Worm (Caenorhabditis elegans): ENCODE measurements around the gene srw-119.

The srw-119 gene

ce11 chrV:3028205-3028604, 28.6 kb upstream of the srw-119 start, which contains the start of gene asp-7:
Gene asp-7 (plus strand): TSS chrV:3028285.
- TF ChIP-seq unc-98 (GFP tag; IDR thresholded peaks at IDR 0.05) (no peak), sptf-1 (tag; optimal IDR thresholded peaks at IDR 0.05) (no peak), efl-1 (optimal IDR thresholded peaks at IDR 0.05) (no peak), efl-1 (GFP tag; optimal IDR thresholded peaks at IDR 0.05 in 1 of 2) (peak in 1 of 2 experiments; percentile 80)

- no peak for TF ChIP-seq dpl-1 (GFP tag; optimal IDR thresholded peaks at IDR 0.05)
- peak; percentile 60 for TF ChIP-seq elt-2 (tag; optimal IDR thresholded peaks at IDR 0.05)
Measured at ce11 chrV:3024274-3024673, 24.6 kb upstream of the srw-119 start, which contains the start of gene asp-8. Gene asp-8 (plus strand): TSS chrV:3024549.

- no peak for TF ChIP-seq pax-3 (tag; optimal IDR thresholded peaks at IDR 0.05)
- no peak for TF ChIP-seq lsy-2 (tag; optimal IDR thresholded peaks at IDR 0.05)
- no peak for TF ChIP-seq pag-3 (tag; optimal IDR thresholded peaks at IDR 0.05; ENCODE audit: borderline replicate concordance, insufficient read depth)
- TF ChIP-seq rnt-1 (tag; optimal IDR thresholded peaks at IDR 0.05), result no peak
- no peak for TF ChIP-seq hlh-4 (tag; optimal IDR thresholded peaks at IDR 0.05)
- no peak for TF ChIP-seq nhr-90 (tag; optimal IDR thresholded peaks at IDR 0.05; ENCODE audit: poor library complexity)
- TF ChIP-seq sup-37 (GFP tag; optimal IDR thresholded peaks at IDR 0.05), result no peak
- TF ChIP-seq fkh-8 (tag; optimal IDR thresholded peaks at IDR 0.05), result no peak
- TF ChIP-seq zip-4 (GFP tag; optimal IDR thresholded peaks at IDR 0.05), result no peak
- no peak for TF ChIP-seq zag-1 (tag; optimal IDR thresholded peaks at IDR 0.05)
- no peak for TF ChIP-seq sox-4 (tag; optimal IDR thresholded peaks at IDR 0.05)
- no peak for TF ChIP-seq egl-13 (tag; optimal IDR thresholded peaks at IDR 0.05)
- no peak for TF ChIP-seq ceh-82 (tag; optimal IDR thresholded peaks at IDR 0.05)
- TF ChIP-seq unc-86 (tag; optimal IDR thresholded peaks at IDR 0.05), result no peak
Measured at ce11 chrV:3021306-3021705, 21.7 kb upstream of the srw-119 start, which contains the start of gene irld-12. Gene irld-12 (minus strand): TSS chrV:3021406.

ce11 chrV:3017930-3018329, 18.3 kb upstream of the srw-119 start:
- TF ChIP-seq C04F5.9 (tag; optimal IDR thresholded peaks at IDR 0.05) (no peak), ets-5 (GFP tag; IDR thresholded peaks at IDR 0.05) (no peak), fos-1 (tag; optimal IDR thresholded peaks at IDR 0.05) (no peak), skn-1 (tag; optimal IDR thresholded peaks at IDR 0.05) (no peak), Y116A8C.19 (tag; optimal IDR thresholded peaks at IDR 0.05; ENCODE audit: borderline replicate concordance) (no peak), pag-3 (tag; optimal IDR thresholded peaks at IDR 0.05; ENCODE audit: borderline replicate concordance, insufficient read depth) (no peak), tbx-2 (tag; optimal IDR thresholded peaks at IDR 0.05) (no peak), sptf-1 (tag; optimal IDR thresholded peaks at IDR 0.05) (no peak), ceh-8 (GFP tag; optimal IDR thresholded peaks at IDR 0.05) (no peak), tlp-1 (tag; optimal IDR thresholded peaks at IDR 0.05) (no peak), snu-23 (GFP tag; optimal IDR thresholded peaks at IDR 0.05) (no peak), alr-1 (tag; optimal IDR thresholded peaks at IDR 0.05; ENCODE audit: borderline replicate concordance) (no peak)

- TF ChIP-seq pqm-1 (tag; optimal IDR thresholded peaks at IDR 0.05) (no peak), nhr-11 (tag; optimal IDR thresholded peaks at IDR 0.05) (no peak), efl-1 (optimal IDR thresholded peaks at IDR 0.05) (no peak), efl-1 (GFP tag; optimal IDR thresholded peaks at IDR 0.05 in 1 of 2) (peak in 1 of 2 experiments; percentile 18)
Measured at ce11 chrV:3014185-3014584, 14.5 kb upstream of the srw-119 start, which contains the start of gene K12D9.1. Gene K12D9.1 (plus strand): TSS chrV:3014485.

- no peak for TF ChIP-seq fos-1 (tag; optimal IDR thresholded peaks at IDR 0.05)
- no peak for TF ChIP-seq ets-5 (GFP tag; IDR thresholded peaks at IDR 0.05)
- TF ChIP-seq F16B12.6 (tag; optimal IDR thresholded peaks at IDR 0.05), result no peak
- no peak for TF ChIP-seq efl-1 (optimal IDR thresholded peaks at IDR 0.05)
- TF ChIP-seq efl-1 (GFP tag; optimal IDR thresholded peaks at IDR 0.05 in 1 of 2), result no peak
- TF ChIP-seq egl-27 (tag; optimal IDR thresholded peaks at IDR 0.05), result no peak
- TF ChIP-seq nhr-19 (GFP tag; conservative IDR thresholded peaks at IDR 0.05), result no peak
- no peak for TF ChIP-seq zag-1 (tag; optimal IDR thresholded peaks at IDR 0.05)
- no peak for TF ChIP-seq xbp-1 (tag; optimal IDR thresholded peaks at IDR 0.05)
- no peak for TF ChIP-seq Y116A8C.19 (tag; optimal IDR thresholded peaks at IDR 0.05; ENCODE audit: borderline replicate concordance)
- no peak for TF ChIP-seq pqm-1 (tag; optimal IDR thresholded peaks at IDR 0.05)
- TF ChIP-seq lsy-2 (tag; optimal IDR thresholded peaks at IDR 0.05), result no peak
- no peak for TF ChIP-seq nhr-12 (tag; optimal IDR thresholded peaks at IDR 0.05)
- no peak for TF ChIP-seq pag-3 (tag; optimal IDR thresholded peaks at IDR 0.05; ENCODE audit: borderline replicate concordance, insufficient read depth)
- TF ChIP-seq ceh-90 (tag; optimal IDR thresholded peaks at IDR 0.05), result no peak
- no peak for TF ChIP-seq irx-1 (tag; optimal IDR thresholded peaks at IDR 0.05)
- TF ChIP-seq sptf-1 (tag; optimal IDR thresholded peaks at IDR 0.05), result no peak
- no peak for TF ChIP-seq lir-3 (tag; optimal IDR thresholded peaks at IDR 0.05; ENCODE audit: poor library complexity)
Measured at ce11 chrV:3011394-3011793, 11.8 kb upstream of the srw-119 start, which contains the start of gene srw-135. Gene srw-135 (minus strand): TSS chrV:3011494.
